Worm (Caenorhabditis elegans): ENCODE measurements around the gene dot-1.5.

dot-1.5 gene

DNA sequence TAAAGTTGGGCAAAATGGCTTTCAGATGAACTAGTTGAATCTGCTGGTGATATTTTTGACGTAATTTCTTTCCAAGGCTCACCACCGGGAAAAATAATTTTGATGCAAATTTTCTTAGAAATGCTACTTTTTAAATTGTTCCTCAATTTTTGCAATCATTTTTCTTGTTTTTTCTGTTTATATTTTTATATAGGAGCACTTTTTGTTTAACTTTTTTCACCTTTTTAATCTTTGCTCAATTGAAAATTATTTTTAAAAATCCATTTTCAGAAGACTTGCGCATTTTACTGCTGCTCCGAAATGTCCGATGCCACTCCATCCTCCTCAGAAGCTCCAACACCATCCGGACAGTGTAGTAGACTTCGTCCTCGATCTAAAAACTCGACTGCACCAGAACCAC is at the start of gene dot-1.5:
TSS of gene dot-1.5 (plus strand) at position 301 of the 400 bp plus-strand sequence.
- TF ChIP-seq ztf-16 (tag; optimal IDR thresholded peaks at IDR 0.05): no peak
- no peak for TF ChIP-seq ceh-6 (GFP tag; optimal IDR thresholded peaks at IDR 0.05)
- no peak for TF ChIP-seq mec-3 (tag; optimal IDR thresholded peaks at IDR 0.05; ENCODE audit: borderline replicate concordance)
- no peak for TF ChIP-seq pha-2 (tag; optimal IDR thresholded peaks at IDR 0.05)
- no peak for TF ChIP-seq ceh-9 (tag; optimal IDR thresholded peaks at IDR 0.05)
- TF ChIP-seq hlh-30 (tag; optimal IDR thresholded peaks at IDR 0.05; ENCODE audit: insufficient read depth): no peak
- no peak for TF ChIP-seq ahr-1 (tag; optimal IDR thresholded peaks at IDR 0.05)
- TF ChIP-seq sdc-2 (tag; optimal IDR thresholded peaks at IDR 0.05): no peak
- no peak for TF ChIP-seq unc-86 (tag; optimal IDR thresholded peaks at IDR 0.05)
- TF ChIP-seq lim-6 (tag; optimal IDR thresholded peaks at IDR 0.05): no peak

DNA sequence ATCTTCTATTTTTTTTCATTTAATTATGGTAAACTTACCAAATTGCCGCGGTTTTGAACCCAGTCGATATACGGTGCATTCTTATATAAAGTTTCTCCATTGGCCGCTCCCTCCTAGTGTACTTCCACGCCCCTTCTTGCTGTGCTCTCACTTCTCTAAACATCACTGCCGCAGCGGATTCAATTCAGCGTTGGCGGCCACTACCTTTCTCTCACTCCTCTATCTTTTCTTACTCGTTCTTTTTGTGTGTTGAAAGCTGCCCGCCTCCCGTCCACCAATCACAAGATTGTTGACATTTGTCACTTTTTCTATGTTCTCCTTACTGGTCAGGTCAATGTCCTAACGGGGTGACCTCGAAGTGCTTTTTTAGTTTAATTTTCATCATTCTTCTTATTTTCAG is 46.3 kb upstream of the dot-1.5 start:
- TF ChIP-seq rnt-1 (tag; optimal IDR thresholded peaks at IDR 0.05) (no peak), sdc-2 (tag; optimal IDR thresholded peaks at IDR 0.05) (peak; percentile 64), lim-6 (tag; optimal IDR thresholded peaks at IDR 0.05) (no peak), nhr-11 (tag; optimal IDR thresholded peaks at IDR 0.05) (no peak), odd-2 (tag; optimal IDR thresholded peaks at IDR 0.05) (no peak), nfya-1 (tag; optimal IDR thresholded peaks at IDR 0.05) (peak; percentile 88), madf-2 (tag; optimal IDR thresholded peaks at IDR 0.05) (no peak), dve-1 (tag; optimal IDR thresholded peaks at IDR 0.05) (no peak), eyg-1 (tag; optimal IDR thresholded peaks at IDR 0.05) (no peak), ets-4 (tag; optimal IDR thresholded peaks at IDR 0.05) (no peak), ztf-16 (tag; optimal IDR thresholded peaks at IDR 0.05) (no peak), elt-2 (tag; optimal IDR thresholded peaks at IDR 0.05) (no peak), zip-5 (tag; optimal IDR thresholded peaks at IDR 0.05) (no peak), ceh-31 (tag; optimal IDR thresholded peaks at IDR 0.05) (no peak), ceh-48 (tag; optimal IDR thresholded peaks at IDR 0.05) (no peak), fkh-6 (tag; optimal IDR thresholded peaks at IDR 0.05) (no peak), ceh-2 (tag; optimal IDR thresholded peaks at IDR 0.05) (no peak)

DNA sequence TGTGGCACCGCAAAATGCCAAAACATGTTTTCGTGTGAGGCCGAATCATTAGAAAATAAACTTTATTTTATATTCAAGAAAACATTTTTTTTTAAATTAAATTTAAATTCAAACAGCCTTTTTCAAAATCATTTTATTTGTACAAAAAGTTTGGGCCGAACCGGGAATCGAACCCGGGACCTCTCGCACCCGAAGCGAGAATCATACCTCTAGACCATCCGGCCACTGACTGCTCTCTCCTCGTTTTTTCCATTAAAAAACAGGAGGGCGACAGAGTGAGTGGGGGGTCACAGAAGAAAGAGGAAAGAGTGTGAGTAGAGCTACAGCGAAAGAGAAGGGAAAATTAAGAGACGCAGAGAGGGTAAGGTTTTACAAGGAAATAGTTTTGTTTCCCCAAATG is 36.6 kb upstream of the dot-1.5 start:
- peak; percentile 66 for TF ChIP-seq ztf-16 (tag; optimal IDR thresholded peaks at IDR 0.05)
- TF ChIP-seq fax-1 (tag; optimal IDR thresholded peaks at IDR 0.05): peak; percentile 27
- TF ChIP-seq elt-4 (tag; optimal IDR thresholded peaks at IDR 0.05): no peak
- TF ChIP-seq nfya-1 (tag; optimal IDR thresholded peaks at IDR 0.05): peak; percentile 58
- TF ChIP-seq pat-9 (tag; optimal IDR thresholded peaks at IDR 0.05): peak; percentile 59
- TF ChIP-seq ref-2 (tag; optimal IDR thresholded peaks at IDR 0.05): peak; percentile 76
- no peak for TF ChIP-seq pha-4 (tag; optimal IDR thresholded peaks at IDR 0.05)
- no peak for TF ChIP-seq ets-4 (tag; optimal IDR thresholded peaks at IDR 0.05)
- no peak for TF ChIP-seq pax-1 (tag; optimal IDR thresholded peaks at IDR 0.05)
- peak; percentile 61 for TF ChIP-seq nhr-232 (tag; optimal IDR thresholded peaks at IDR 0.05)
- TF ChIP-seq lim-6 (tag; optimal IDR thresholded peaks at IDR 0.05): no peak
- TF ChIP-seq K09A11.1 (tag; optimal IDR thresholded peaks at IDR 0.05; ENCODE audit: insufficient read depth): peak; percentile 61
- peak; percentile 7 for TF ChIP-seq ceh-24 (tag; optimal IDR thresholded peaks at IDR 0.05)
- TF ChIP-seq gmeb-2 (tag; optimal IDR thresholded peaks at IDR 0.05): peak; percentile 65
- TF ChIP-seq elt-2 (tag; optimal IDR thresholded peaks at IDR 0.05): peak; percentile 85
- TF ChIP-seq hlh-13 (GFP tag; optimal IDR thresholded peaks at IDR 0.05): peak; percentile 53
- no peak for TF ChIP-seq ama-1 (optimal IDR thresholded peaks at IDR 0.05)
- peak; percentile 29 for TF ChIP-seq zip-5 (tag; optimal IDR thresholded peaks at IDR 0.05)
- TF ChIP-seq ceh-22 (tag; optimal IDR thresholded peaks at IDR 0.05): no peak
- peak; percentile 40 for TF ChIP-seq ceh-18 (tag; optimal IDR thresholded peaks at IDR 0.05)
- TF ChIP-seq pqm-1 (tag; optimal IDR thresholded peaks at IDR 0.05): peak; percentile 33
- peak; percentile 82 for TF ChIP-seq ceh-19 (GFP tag; optimal IDR thresholded peaks at IDR 0.05)
- no peak for TF ChIP-seq mec-3 (tag; optimal IDR thresholded peaks at IDR 0.05; ENCODE audit: borderline replicate concordance)
- peak; percentile 50 for TF ChIP-seq hlh-15 (tag; optimal IDR thresholded peaks at IDR 0.05)
- TF ChIP-seq nhr-11 (tag; optimal IDR thresholded peaks at IDR 0.05): no peak
- TF ChIP-seq unc-42 (tag; optimal IDR thresholded peaks at IDR 0.05): peak; percentile 32
- TF ChIP-seq fkh-6 (tag; optimal IDR thresholded peaks at IDR 0.05): peak; percentile 65
- TF ChIP-seq tbx-7 (tag; optimal IDR thresholded peaks at IDR 0.05): peak; percentile 4
- TF ChIP-seq dve-1 (tag; optimal IDR thresholded peaks at IDR 0.05): no peak
- TF ChIP-seq pros-1 (tag; optimal IDR thresholded peaks at IDR 0.05): no peak
- TF ChIP-seq npax-4 (tag; optimal IDR thresholded peaks at IDR 0.05): peak; percentile 56
- TF ChIP-seq hlh-6 (tag; optimal IDR thresholded peaks at IDR 0.05): peak; percentile 66
- peak; percentile 5 for TF ChIP-seq syd-9 (tag; optimal IDR thresholded peaks at IDR 0.05)
- TF ChIP-seq ttx-3 (tag; optimal IDR thresholded peaks at IDR 0.05): peak; percentile 46
- TF ChIP-seq rnt-1 (tag; optimal IDR thresholded peaks at IDR 0.05): peak; percentile 61
- peak; percentile 30 for TF ChIP-seq ahr-1 (tag; optimal IDR thresholded peaks at IDR 0.05)
- TF ChIP-seq lin-11 (tag; optimal IDR thresholded peaks at IDR 0.05): peak; percentile 60

Data from whole organism, late embryonic.